Worm (Caenorhabditis elegans): Measurements from ENCODE around the gene F28H7.2.

The F28H7.2 gene

DNA sequence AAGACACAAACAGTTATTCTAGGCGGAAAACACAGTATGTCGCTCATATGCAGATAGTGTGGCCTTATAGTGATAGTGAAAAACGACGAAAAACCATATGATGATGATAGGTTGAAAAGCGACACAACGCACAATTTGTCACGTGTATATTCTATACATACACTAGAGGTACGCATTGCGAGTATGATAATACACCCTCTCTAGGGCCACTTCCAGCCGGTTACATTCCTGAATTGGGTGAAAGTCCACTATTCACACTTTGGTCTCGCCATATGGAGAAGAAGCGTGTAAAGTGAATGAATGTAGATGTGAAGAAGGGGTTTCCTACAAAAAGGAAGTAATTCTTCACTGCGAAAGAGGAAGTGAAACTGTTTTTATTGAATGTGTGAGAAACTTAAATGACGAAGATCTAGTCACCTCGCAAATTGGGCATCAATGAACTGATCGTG lies 18.2 kb upstream of the F28H7.2 start:
- TF ChIP-seq unc-39 (tag; optimal IDR thresholded peaks at IDR 0.05): no peak
- no peak for TF ChIP-seq nhr-12 (tag; optimal IDR thresholded peaks at IDR 0.05)
- no peak for TF ChIP-seq mls-2 (tag; optimal IDR thresholded peaks at IDR 0.05)
- no peak for TF ChIP-seq M03D4.4 (tag; optimal IDR thresholded peaks at IDR 0.05)
- TF ChIP-seq snpc-4 (tag; optimal IDR thresholded peaks at IDR 0.05): no peak
- TF ChIP-seq unc-62 (GFP tag; optimal IDR thresholded peaks at IDR 0.05): no peak
- no peak for TF ChIP-seq ceh-83 (GFP tag; optimal IDR thresholded peaks at IDR 0.05)
- TF ChIP-seq mep-1 (tag; optimal IDR thresholded peaks at IDR 0.05): no peak
- no peak for TF ChIP-seq sem-2 (GFP tag; optimal IDR thresholded peaks at IDR 0.05)
- TF ChIP-seq unc-120 (tag; optimal IDR thresholded peaks at IDR 0.05; ENCODE audit: poor library complexity, severe bottlenecking): no peak
- no peak for TF ChIP-seq nhr-2 (tag; optimal IDR thresholded peaks at IDR 0.05)
- TF ChIP-seq ceh-43 (GFP tag; optimal IDR thresholded peaks at IDR 0.05): no peak
- no peak for TF ChIP-seq drap-1 (GFP tag; optimal IDR thresholded peaks at IDR 0.05)
- no peak for TF ChIP-seq zip-8 (tag; optimal IDR thresholded peaks at IDR 0.05)
- TF ChIP-seq ztf-11 (tag; optimal IDR thresholded peaks at IDR 0.05): no peak
- TF ChIP-seq cnd-1 (tag; optimal IDR thresholded peaks at IDR 0.05): no peak
- no peak for TF ChIP-seq pha-4 (tag; optimal IDR thresholded peaks at IDR 0.05)

DNA sequence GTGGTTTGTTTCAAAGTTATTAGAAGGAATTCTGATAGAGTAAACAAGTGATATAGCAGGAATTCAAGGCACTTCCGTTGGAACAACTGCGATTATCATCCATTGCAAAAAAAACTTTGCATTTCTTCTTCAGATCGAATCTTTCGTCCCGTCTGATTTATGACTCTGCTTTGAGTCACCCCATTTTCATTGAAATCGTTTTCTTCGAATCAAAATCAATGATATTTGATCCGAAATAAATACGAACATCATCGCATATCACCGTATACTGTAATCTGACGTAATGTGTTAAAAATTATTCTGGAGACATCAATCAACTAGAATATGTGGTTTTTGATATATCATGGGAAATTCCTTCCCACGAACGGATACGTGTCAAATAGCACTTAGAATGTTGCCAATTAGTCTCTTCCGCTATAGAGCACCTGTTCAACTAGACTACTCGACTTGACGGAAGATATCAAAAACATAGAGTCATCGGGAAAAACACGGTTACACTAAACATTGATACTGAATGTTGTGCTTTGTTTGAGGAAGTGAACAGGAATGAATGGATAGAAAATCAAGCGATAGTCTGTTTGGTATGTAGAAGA lies 16.8 kb upstream of the F28H7.2 start:
- peak; percentile 41 for TF ChIP-seq hlh-1 (tag; optimal IDR thresholded peaks at IDR 0.05)
- TF ChIP-seq elt-3 (tag; optimal IDR thresholded peaks at IDR 0.05): no peak
- TF ChIP-seq ham-2 (GFP tag; optimal IDR thresholded peaks at IDR 0.05): no peak
- no peak for TF ChIP-seq lsy-2 (tag; optimal IDR thresholded peaks at IDR 0.05)
- no peak for TF ChIP-seq drap-1 (GFP tag; optimal IDR thresholded peaks at IDR 0.05)
- no peak for TF ChIP-seq zip-8 (tag; optimal IDR thresholded peaks at IDR 0.05)
- no peak for TF ChIP-seq ces-1 (GFP tag; optimal IDR thresholded peaks at IDR 0.05)
- no peak for TF ChIP-seq ceh-43 (GFP tag; optimal IDR thresholded peaks at IDR 0.05)
- TF ChIP-seq mep-1 (tag; optimal IDR thresholded peaks at IDR 0.05): no peak
- TF ChIP-seq cnd-1 (tag; optimal IDR thresholded peaks at IDR 0.05): no peak
- peak; percentile 21 for TF ChIP-seq unc-62 (GFP tag; optimal IDR thresholded peaks at IDR 0.05)
- TF ChIP-seq nhr-2 (tag; optimal IDR thresholded peaks at IDR 0.05): no peak
- TF ChIP-seq pha-4 (tag; optimal IDR thresholded peaks at IDR 0.05): no peak
- TF ChIP-seq blmp-1 (tag; optimal IDR thresholded peaks at IDR 0.05): no peak
- no peak for TF ChIP-seq mab-5 (tag; optimal IDR thresholded peaks at IDR 0.05)
- TF ChIP-seq mls-2 (tag; optimal IDR thresholded peaks at IDR 0.05): no peak
- no peak for TF ChIP-seq ceh-83 (GFP tag; optimal IDR thresholded peaks at IDR 0.05)

ce11 chrV:10731989-10732472 lies 15.7 kb upstream of the F28H7.2 start, which contains the start of gene T28B11.1:
TSS of gene T28B11.1 (minus strand) at chrV:10732422.
- no peak for TF ChIP-seq lin-32 (GFP tag; optimal IDR thresholded peaks at IDR 0.05)
- no peak for TF ChIP-seq nhr-2 (tag; optimal IDR thresholded peaks at IDR 0.05)
- no peak for TF ChIP-seq lsy-2 (tag; optimal IDR thresholded peaks at IDR 0.05)
- TF ChIP-seq tbx-8 (GFP tag; optimal IDR thresholded peaks at IDR 0.05): no peak
- TF ChIP-seq unc-120 (tag; optimal IDR thresholded peaks at IDR 0.05; ENCODE audit: poor library complexity, severe bottlenecking): no peak
- no peak for TF ChIP-seq sem-2 (GFP tag; optimal IDR thresholded peaks at IDR 0.05)
- no peak for TF ChIP-seq mab-5 (tag; optimal IDR thresholded peaks at IDR 0.05)
- no peak for TF ChIP-seq nhr-76 (tag; optimal IDR thresholded peaks at IDR 0.05)

ce11 chrV:10736756-10737155 lies 10.9 kb upstream of the F28H7.2 start, which contains the start of the genes mre-11 and wdr-5.3:
TSS of gene mre-11 (minus strand) at chrV:10736868.
TSS of gene wdr-5.3 (plus strand) at chrV:10737116.
- TF ChIP-seq lin-13 (tag; optimal IDR thresholded peaks at IDR 0.05) (peak; percentile 23), sptf-1 (tag; optimal IDR thresholded peaks at IDR 0.05) (no peak), mab-5 (tag; optimal IDR thresholded peaks at IDR 0.05) (no peak), mep-1 (tag; optimal IDR thresholded peaks at IDR 0.05) (no peak)

DNA sequence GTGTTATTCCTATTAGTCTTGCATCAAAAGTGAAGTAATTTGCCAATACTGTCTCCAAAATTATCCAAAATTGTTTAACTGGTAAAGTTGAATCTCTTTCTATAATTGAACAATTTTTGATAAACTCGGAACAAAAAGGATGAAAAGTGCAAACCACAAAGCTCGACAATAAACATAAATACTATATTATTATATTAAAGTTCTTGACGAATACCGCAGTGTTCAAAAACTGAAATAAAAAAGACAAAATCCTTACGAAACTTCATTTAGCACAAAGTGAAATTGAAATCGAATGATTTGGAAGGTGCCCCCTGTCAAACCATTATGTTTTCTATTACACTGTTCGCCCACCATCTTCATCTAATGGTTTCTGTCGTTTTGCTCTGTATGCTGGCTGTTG lies 6.3 kb upstream of the F28H7.2 start, which contains the start of gene ZC302.3:
Gene ZC302.3 (minus strand): TSS at position 101 of the 400 bp plus-strand sequence.
- TF ChIP-seq lin-13 (tag; optimal IDR thresholded peaks at IDR 0.05): no peak
- TF ChIP-seq mab-5 (tag; optimal IDR thresholded peaks at IDR 0.05): no peak
- TF ChIP-seq zip-8 (tag; optimal IDR thresholded peaks at IDR 0.05): no peak
- TF ChIP-seq sem-2 (GFP tag; optimal IDR thresholded peaks at IDR 0.05): no peak

ce11 chrV:10743649-10744048 lies 4.1 kb upstream of the F28H7.2 start, which contains the start of gene srj-22:
TSS of gene srj-22 (minus strand) at chrV:10743749.
- TF ChIP-seq ham-2 (GFP tag; optimal IDR thresholded peaks at IDR 0.05): no peak
- no peak for TF ChIP-seq elt-1 (tag; optimal IDR thresholded peaks at IDR 0.05; ENCODE audit: borderline replicate concordance, insufficient read depth)
- no peak for TF ChIP-seq nhr-76 (tag; optimal IDR thresholded peaks at IDR 0.05)
- TF ChIP-seq ces-1 (GFP tag; optimal IDR thresholded peaks at IDR 0.05): no peak
- TF ChIP-seq mep-1 (tag; optimal IDR thresholded peaks at IDR 0.05): no peak
- no peak for TF ChIP-seq unc-62 (GFP tag; optimal IDR thresholded peaks at IDR 0.05)
- TF ChIP-seq nhr-2 (tag; optimal IDR thresholded peaks at IDR 0.05): no peak
- no peak for TF ChIP-seq mls-2 (tag; optimal IDR thresholded peaks at IDR 0.05)
- no peak for TF ChIP-seq ztf-11 (tag; optimal IDR thresholded peaks at IDR 0.05)
- TF ChIP-seq pha-4 (tag; optimal IDR thresholded peaks at IDR 0.05): no peak
- no peak for TF ChIP-seq lsy-2 (tag; optimal IDR thresholded peaks at IDR 0.05)

Measured in whole organism, mixed stage, embryonic.